Worm (Caenorhabditis elegans): Measurements from ENCODE around the gene H12C20.7.

DNA sequence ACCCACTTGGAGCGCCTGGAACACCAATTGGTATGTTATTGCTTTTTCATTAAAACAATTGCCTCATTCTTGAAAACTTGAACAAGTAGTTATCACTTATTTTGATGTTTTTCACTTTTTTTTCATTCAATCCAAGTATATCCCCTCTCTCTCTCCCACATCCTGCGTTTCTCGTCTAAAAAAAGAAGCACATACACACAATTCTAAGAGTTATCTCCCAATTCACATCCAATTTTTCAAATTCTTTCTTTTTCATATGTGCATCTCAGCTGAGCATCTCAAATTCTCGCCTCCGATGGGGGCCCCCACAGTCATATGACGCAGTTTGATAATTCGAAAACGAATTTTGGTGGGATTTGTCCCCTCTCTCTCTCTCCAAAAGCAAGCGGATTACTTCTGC is 36.1 kb downstream of the H12C20.7 start:
- TF ChIP-seq nhr-12 (tag; optimal IDR thresholded peaks at IDR 0.05) (no peak), snpc-4 (tag; optimal IDR thresholded peaks at IDR 0.05) (no peak), elt-2 (tag; optimal IDR thresholded peaks at IDR 0.05) (no peak)
